Fruit fly (Drosophila melanogaster) whole organism, embryonic: ENCODE measurements around the gene mio.

Source experiments
- Adf1 ChIP-seq: fragments of 200-800 bp; sonication (Bioruptor generic); IDR thresholded peaks from 2 replicates; pipeline ENCODE4 v1.3.6; 2022; ENCODE audit warnings: missing biosample characterization, missing genetic modification characterization
- Aef1 ChIP-seq: fragments of 200-800 bp; sonication (Bioruptor generic); IDR thresholded peaks from 3 replicates; pipeline ENCODE4 v1.3.6; 2022; ENCODE audit warnings: missing biosample characterization, missing genetic modification characterization
- Antp ChIP-seq: fragments of 200-800 bp; sonication (Bioruptor generic); optimal IDR thresholded peaks from 3 replicates; lab custom pipeline; 2016; ENCODE audit warnings: missing biosample characterization, missing genetic modification characterization
- Awh ChIP-seq: fragments of 200-800 bp; sonication (Bioruptor generic); IDR thresholded peaks from 2 replicates; pipeline ENCODE4, ENCODE4 v1.3.6; 2022; ENCODE audit warnings: missing biosample characterization, missing genetic modification characterization
- C15 ChIP-seq: fragments of 200-800 bp; sonication (Bioruptor generic); IDR thresholded peaks from 3 replicates; pipeline ENCODE4 v1.3.6; 2022; ENCODE audit warnings: missing biosample characterization, missing genetic modification characterization
- CG10274 ChIP-seq: fragments of 200-800 bp; sonication (Bioruptor generic); optimal IDR thresholded peaks from 3 replicates; lab custom pipeline; 2017; ENCODE audit warnings: missing biosample characterization, mild to moderate bottlenecking, missing genetic modification characterization
- CG12071 ChIP-seq: fragments of 200-800 bp; sonication (Bioruptor generic); optimal IDR thresholded peaks from 3 replicates; lab custom pipeline; 2018; ENCODE audit warnings: missing biosample characterization, mild to moderate bottlenecking, missing genetic modification characterization
- CG12219 ChIP-seq: fragments of 200-800 bp; sonication (Bioruptor generic); optimal IDR thresholded peaks from 3 replicates; lab custom pipeline; 2018; ENCODE audit warnings: missing biosample characterization, mild to moderate bottlenecking, missing genetic modification characterization
- CG12942 ChIP-seq: fragments of 200-800 bp; sonication (Bioruptor generic); optimal IDR thresholded peaks from 3 replicates; lab custom pipeline; 2016; ENCODE audit warnings: missing biosample characterization, missing genetic modification characterization
- CG14441 ChIP-seq: fragments of 200-800 bp; sonication (Bioruptor generic); IDR thresholded peaks from 2 replicates; pipeline ENCODE4 v1.3.6; 2022; ENCODE audit warnings: missing biosample characterization, missing genetic modification characterization
- CG14860 ChIP-seq: fragments of 200-800 bp; sonication (Bioruptor generic); IDR thresholded peaks from 3 replicates; pipeline ENCODE4 v1.3.6; 2022; ENCODE audit warnings: missing biosample characterization, missing genetic modification characterization; ENCODE audit not compliant: partially characterized antibody
- CG15073 ChIP-seq: fragments of 200-800 bp; sonication (Bioruptor generic); optimal IDR thresholded peaks from 2 replicates; lab custom pipeline; 2016; ENCODE audit warnings: missing biosample characterization, missing genetic modification characterization
- CG15269 ChIP-seq: fragments of 200-800 bp; sonication (Bioruptor generic); optimal IDR thresholded peaks from 2 replicates; lab custom pipeline; 2018; ENCODE audit warnings: missing biosample characterization, mild to moderate bottlenecking, missing genetic modification characterization, moderate library complexity
- CG17612 ChIP-seq: fragments of 200-800 bp; sonication (Bioruptor generic); IDR thresholded peaks from 2 replicates; pipeline ENCODE4 v1.3.6; 2022; ENCODE audit warnings: missing biosample characterization, missing genetic modification characterization
- CG17829 ChIP-seq: fragments of 200-800 bp; optimal IDR thresholded peaks from 2 replicates; lab custom pipeline; 2019; ENCODE audit warnings: missing biosample characterization, mild to moderate bottlenecking, missing genetic modification characterization, moderate library complexity
- CG1792 ChIP-seq: fragments of 200-800 bp; sonication (Bioruptor generic); optimal IDR thresholded peaks from 2 replicates; lab custom pipeline; 2016; ENCODE audit warnings: missing biosample characterization, missing genetic modification characterization
- CG2129 ChIP-seq: fragments of 200-800 bp; sonication (Bioruptor generic); IDR thresholded peaks from 2 replicates; pipeline ENCODE4 v1.3.6; 2022; ENCODE audit warnings: missing biosample characterization, missing genetic modification characterization; ENCODE audit not compliant: partially characterized antibody
- CG2199 ChIP-seq: fragments of 200-800 bp; sonication (Bioruptor generic); IDR thresholded peaks from 3 replicates; pipeline ENCODE4 v1.3.6; 2022; ENCODE audit warnings: missing biosample characterization, missing genetic modification characterization
- CG32767 ChIP-seq: fragments of 200-800 bp; sonication (Bioruptor generic); IDR thresholded peaks from 2 replicates; pipeline ENCODE4 v1.3.6; 2022; ENCODE audit warnings: missing biosample characterization, missing genetic modification characterization
- CG3281 ChIP-seq: fragments of 200-800 bp; sonication (Bioruptor generic); optimal IDR thresholded peaks from 3 replicates; lab custom pipeline; 2017; ENCODE audit warnings: missing biosample characterization, mild to moderate bottlenecking, missing genetic modification characterization
- CG34376 ChIP-seq: fragments of 200-800 bp; sonication (Bioruptor generic); optimal IDR thresholded peaks from 2 replicates; lab custom pipeline; 2018; ENCODE audit warnings: missing biosample characterization, mild to moderate bottlenecking, missing genetic modification characterization
- CG4404 ChIP-seq: fragments of 200-800 bp; sonication (Bioruptor generic); IDR thresholded peaks from 2 replicates; pipeline ENCODE4 v1.3.6; 2022; ENCODE audit warnings: missing biosample characterization, missing genetic modification characterization
- CG4707 ChIP-seq: fragments of 200-800 bp; sonication (Bioruptor generic); optimal IDR thresholded peaks from 2 replicates; lab custom pipeline; 2018; ENCODE audit warnings: missing biosample characterization, mild to moderate bottlenecking, missing genetic modification characterization, moderate library complexity
- CG5245 ChIP-seq: fragments of 200-800 bp; sonication (Bioruptor generic); optimal IDR thresholded peaks from 3 replicates; lab custom pipeline; 2016; ENCODE audit warnings: missing biosample characterization, missing genetic modification characterization
- CG7786 ChIP-seq: fragments of 200-800 bp; sonication (Bioruptor generic); optimal IDR thresholded peaks from 2 replicates; lab custom pipeline; 2016; ENCODE audit warnings: missing biosample characterization, missing genetic modification characterization
- CG8089 ChIP-seq: fragments of 200-800 bp; sonication (Bioruptor generic); optimal IDR thresholded peaks from 3 replicates; lab custom pipeline; 2016; ENCODE audit warnings: missing biosample characterization, missing genetic modification characterization
- CG8478 ChIP-seq: fragments of >200 bp; optimal IDR thresholded peaks from 2 replicates; lab custom pipeline; 2018
- Camta ChIP-seq: fragments of 200-800 bp; sonication (Bioruptor generic); optimal IDR thresholded peaks from 2 replicates; lab custom pipeline; 2016; ENCODE audit warnings: missing biosample characterization, missing genetic modification characterization
- Dek ChIP-seq: fragments of 200-800 bp; sonication (Bioruptor generic); optimal IDR thresholded peaks from 3 replicates; lab custom pipeline; 2019; ENCODE audit warnings: missing biosample characterization, mild to moderate bottlenecking, missing genetic modification characterization, moderate library complexity
- E2f1 ChIP-seq: fragments of 200-800 bp; sonication (Bioruptor generic); IDR thresholded peaks from 2 replicates; pipeline ENCODE4 v1.3.6; 2022; ENCODE audit warnings: missing biosample characterization, missing genetic modification characterization
- Mrtf ChIP-seq: fragments of 200-800 bp; sonication (Bioruptor generic); IDR thresholded peaks from 3 replicates; pipeline ENCODE4 v1.3.6; 2022; ENCODE audit warnings: missing biosample characterization, missing genetic modification characterization
- Neu2 ChIP-seq: fragments of 200-800 bp; sonication (Bioruptor generic); optimal IDR thresholded peaks from 3 replicates; lab custom pipeline; 2016; ENCODE audit warnings: missing biosample characterization, missing genetic modification characterization, borderline replicate concordance
- Ravus ChIP-seq: fragments of 200-800 bp; sonication (Bioruptor generic); IDR thresholded peaks from 2 replicates; pipeline ENCODE4 v1.3.6; 2022; ENCODE audit warnings: missing biosample characterization, missing genetic modification characterization
- Spps ChIP-seq: fragments of 200-800 bp; sonication (Bioruptor generic); optimal IDR thresholded peaks from 2 replicates; lab custom pipeline; 2018; ENCODE audit warnings: missing biosample characterization, mild to moderate bottlenecking, missing genetic modification characterization
- chm ChIP-seq: fragments of 200-800 bp; sonication (Bioruptor generic); IDR thresholded peaks from 2 replicates; pipeline ENCODE4 v1.3.6; 2022; ENCODE audit warnings: missing biosample characterization, missing genetic modification characterization
- crc ChIP-seq: fragments of 200-800 bp; sonication (Bioruptor generic); optimal IDR thresholded peaks from 2 replicates; lab custom pipeline; 2016; ENCODE audit warnings: missing biosample characterization, missing genetic modification characterization
- crp ChIP-seq, 2 experiments: fragments of 200-800 bp; sonication (Bioruptor generic); optimal IDR thresholded peaks; 2 replicates in 1 of 2; 3 replicates in 1 of 2; lab custom pipeline; 2017; ENCODE audit warnings: missing biosample characterization in 2 of 2, missing genetic modification characterization in 2 of 2, mild to moderate bottlenecking in 1 of 2, moderate library complexity in 1 of 2
- dati ChIP-seq: fragments of 200-800 bp; sonication (Bioruptor generic); IDR thresholded peaks from 2 replicates; pipeline ENCODE4 v1.3.6; 2022; ENCODE audit warnings: missing biosample characterization, missing genetic modification characterization
- ems ChIP-seq: fragments of 200-800 bp; sonication (Bioruptor generic); optimal IDR thresholded peaks from 3 replicates; lab custom pipeline; 2016; ENCODE audit warnings: missing biosample characterization, missing genetic modification characterization
- ham ChIP-seq: fragments of 200-800 bp; sonication (Bioruptor generic); IDR thresholded peaks from 2 replicates; pipeline ENCODE4 v1.3.6; 2022; ENCODE audit warnings: missing biosample characterization, missing genetic modification characterization
- jigr1 ChIP-seq: fragments of 200-800 bp; sonication (Bioruptor generic); IDR thresholded peaks from 3 replicates; pipeline ENCODE4 v1.3.6; 2022; ENCODE audit warnings: missing biosample characterization, missing genetic modification characterization
- nerfin-1 ChIP-seq: fragments of 200-800 bp; sonication (Bioruptor generic); optimal IDR thresholded peaks from 3 replicates; lab custom pipeline; 2019; ENCODE audit warnings: missing biosample characterization, mild to moderate bottlenecking, missing genetic modification characterization, moderate library complexity
- prd ChIP-seq, 3 experiments: fragments of >200 bp in 2 of 3; fragments of 200-800 bp in 1 of 3; sonication (Bioruptor generic) in 1 of 3; optimal IDR thresholded peaks in 2 of 3; IDR thresholded peaks in 1 of 3; 2 replicates in 2 of 3; 3 replicates in 1 of 3; pipeline versions ENCODE4 v1.3.6 to Lab custom; 2017 to 2022; ENCODE audit warnings: missing biosample characterization in 1 of 3, missing genetic modification characterization in 1 of 3
- psq ChIP-seq: fragments of 200-800 bp; sonication (Bioruptor generic); optimal IDR thresholded peaks from 2 replicates; lab custom pipeline; 2017; ENCODE audit warnings: missing biosample characterization, missing genetic modification characterization
- pzg ChIP-seq: fragments of 200-800 bp; sonication (Bioruptor generic); optimal IDR thresholded peaks from 3 replicates; lab custom pipeline; 2018; ENCODE audit warnings: missing biosample characterization, mild to moderate bottlenecking, missing genetic modification characterization, moderate library complexity
- rib ChIP-seq: fragments of 200-800 bp; sonication (Bioruptor generic); IDR thresholded peaks from 2 replicates; pipeline ENCODE4 v1.3.6; 2022; ENCODE audit warnings: missing biosample characterization, missing genetic modification characterization
- salm ChIP-seq: fragments of 200-800 bp; sonication (Bioruptor generic); optimal IDR thresholded peaks from 2 replicates; lab custom pipeline; 2018; ENCODE audit warnings: missing biosample characterization, mild to moderate bottlenecking, missing genetic modification characterization
- sd ChIP-seq: fragments of 200-800 bp; sonication (Bioruptor generic); optimal IDR thresholded peaks from 3 replicates; lab custom pipeline; 2018; ENCODE audit warnings: missing biosample characterization, mild to moderate bottlenecking, missing genetic modification characterization, moderate library complexity
- slp2 ChIP-seq: fragments of 200-800 bp; sonication (Bioruptor generic); optimal IDR thresholded peaks from 2 replicates; lab custom pipeline; 2016; ENCODE audit warnings: missing biosample characterization, missing genetic modification characterization
- tna ChIP-seq: fragments of 200-800 bp; sonication (Bioruptor generic); IDR thresholded peaks from 2 replicates; pipeline ENCODE4 v1.3.6; 2022; ENCODE audit warnings: missing biosample characterization, missing genetic modification characterization; ENCODE audit not compliant: partially characterized antibody
- vvl ChIP-seq: fragments of 200-800 bp; sonication (Bioruptor generic); IDR thresholded peaks from 2 replicates; pipeline ENCODE4 v1.3.6; 2022; ENCODE audit warnings: missing biosample characterization, missing genetic modification characterization
- z ChIP-seq: fragments of 200-800 bp; sonication (Bioruptor generic); IDR thresholded peaks from 3 replicates; pipeline ENCODE4 v1.3.6; 2022; ENCODE audit warnings: missing biosample characterization, missing genetic modification characterization
- zfh2 ChIP-seq: fragments of 200-800 bp; sonication (Bioruptor generic); optimal IDR thresholded peaks from 2 replicates; lab custom pipeline; 2016; ENCODE audit warnings: missing biosample characterization, missing genetic modification characterization

Gene mio

DNA sequence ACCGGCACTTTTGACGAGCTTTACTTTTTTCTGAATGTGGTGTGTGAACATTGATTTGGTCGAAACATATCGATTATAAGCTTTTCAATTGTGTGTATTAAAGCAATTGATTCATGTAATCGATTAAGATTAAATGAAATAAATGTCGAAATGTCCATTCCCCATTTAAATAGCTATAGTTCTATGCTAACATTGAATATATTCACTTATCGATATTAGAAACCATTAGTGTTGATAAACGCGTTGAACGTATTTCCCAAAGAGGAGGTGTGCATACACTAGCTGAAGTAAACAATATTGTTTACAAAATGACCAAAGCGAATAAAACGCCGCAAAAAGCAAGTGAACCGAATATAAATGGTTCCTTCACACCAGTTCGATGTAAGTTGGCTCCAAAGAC is 3.1 kb upstream of the mio start, which contains the start of the genes Uch and CG34174 (continued):
- TF ChIP-seq CG32767 (no peak), CG14860 (peak; percentile 64), CG5245 (GFP tag; lab: Kevin White, UChicago) (no peak), Mrtf (GFP tag; lab: Robert Waterston, UW) (no peak), C15 (GFP tag; lab: Robert Waterston, UW) (no peak), CG12219 (GFP tag; lab: Kevin White, UChicago) (no peak), CG10274 (GFP tag; lab: Kevin White, UChicago) (no peak), Awh (GFP tag; lab: Robert Waterston, UW) (no peak), CG14441 (GFP tag; lab: Robert Waterston, UW) (no peak), z (GFP tag; lab: Robert Waterston, UW) (no peak), CG2129 (no peak; the same call in 1 of the 2 replicates), jigr1 (no peak), crc (GFP tag; lab: Kevin White, UChicago) (no peak), crp (GFP tag; optimal IDR thresholded peaks at IDR 0.05; lab: Kevin White, UChicago) (peak in 1 of 2 experiments; percentile 39), Adf1 (GFP tag; lab: Robert Waterston, UW) (no peak), ems (GFP tag; lab: Kevin White, UChicago) (no peak), chm (GFP tag; lab: Robert Waterston, UW) (no peak), Ravus (no peak), Camta (GFP tag; lab: Kevin White, UChicago) (no peak), psq (no peak), CG7786 (GFP tag; lab: Kevin White, UChicago) (no peak), CG17829 (tag; lab: Kevin White, UChicago) (peak; percentile 19), CG12942 (GFP tag; lab: Kevin White, UChicago) (no peak), CG15073 (GFP tag; lab: Kevin White, UChicago) (no peak), dati (GFP tag; lab: Robert Waterston, UW) (no peak), CG17612 (GFP tag; lab: Robert Waterston, UW) (no peak), zfh2 (GFP tag; lab: Kevin White, UChicago) (peak; percentile 1), ham (no peak), Antp (GFP tag; lab: Kevin White, UChicago) (no peak), rib (GFP tag; lab: Robert Waterston, UW) (no peak), CG4404 (GFP tag; lab: Robert Waterston, UW) (no peak), CG8478 (lab: Kevin White, UChicago) (no peak), Aef1 (GFP tag; lab: Robert Waterston, UW) (no peak), CG1792 (GFP tag; lab: Kevin White, UChicago) (no peak), CG3281 (GFP tag; lab: Kevin White, UChicago) (peak; percentile 28), E2f1 (GFP tag; lab: Robert Waterston, UW) (no peak), CG2199 (no peak), vvl (GFP tag; lab: Robert Waterston, UW) (no peak), slp2 (GFP tag; lab: Kevin White, UChicago) (no peak), pzg (GFP tag; lab: Kevin White, UChicago) (peak; percentile 78), Spps (no peak), CG15269 (tag; lab: Kevin White, UChicago) (no peak), prd (optimal IDR thresholded peaks at IDR 0.05; lab: Kevin White, UChicago) (no peak), prd (GFP tag; IDR thresholded peaks at IDR 0.05; lab: Robert Waterston, UW) (no peak), CG12071 (no peak), tna (GFP tag; lab: Robert Waterston, UW) (no peak), CG34376 (GFP tag; lab: Kevin White, UChicago) (peak; percentile 21), Neu2 (GFP tag; lab: Kevin White, UChicago) (no peak), salm (no peak), CG8089 (GFP tag; lab: Kevin White, UChicago) (no peak), CG4707 (no peak), nerfin-1 (tag; lab: Kevin White, UChicago) (peak; percentile 24), Dek (tag; lab: Kevin White, UChicago) (no peak), sd (tag; lab: Kevin White, UChicago) (no peak)
